Worm (Caenorhabditis elegans) whole organism, L3 larva: ENCODE results near the gene ZK1236.1.

Experiments
- R02D3.7 ChIP-seq: fragments of 150-350 bp; optimal IDR thresholded peaks from 2 replicates; lab custom pipeline; 2014; ENCODE audit warnings: missing biosample characterization, missing genetic modification characterization
- ZK546.5 ChIP-seq: sonication (generic microtip); optimal IDR thresholded peaks from 2 replicates; lab custom pipeline; 2017; ENCODE audit warnings: missing biosample characterization, missing genetic modification characterization
- aly-2 ChIP-seq: fragments of 150-350 bp; optimal IDR thresholded peaks from 2 replicates; lab custom pipeline; 2014; ENCODE audit warnings: missing biosample characterization, missing genetic modification characterization
- ama-1 ChIP-seq: fragments of 150-350 bp; optimal IDR thresholded peaks from 2 replicates; lab custom pipeline; 2018
- ceh-16 ChIP-seq: sonication (generic microtip); optimal IDR thresholded peaks from 2 replicates; lab custom pipeline; 2017; ENCODE audit warnings: missing biosample characterization, missing genetic modification characterization
- ceh-28 ChIP-seq: fragments of 150-350 bp; optimal IDR thresholded peaks from 2 replicates; lab custom pipeline; 2014; ENCODE audit warnings: missing biosample characterization, missing genetic modification reagents, missing genetic modification characterization
- ceh-82 ChIP-seq: fragments of 150-350 bp; optimal IDR thresholded peaks from 2 replicates; lab custom pipeline; 2014; ENCODE audit warnings: missing biosample characterization, missing genetic modification characterization
- ceh-9 ChIP-seq: sonication (generic microtip); optimal IDR thresholded peaks from 2 replicates; lab custom pipeline; 2018; ENCODE audit warnings: missing biosample characterization, missing genetic modification characterization
- daf-12 ChIP-seq: fragments of 150-350 bp; optimal IDR thresholded peaks from 2 replicates; lab custom pipeline; 2014; ENCODE audit warnings: missing biosample characterization, missing genetic modification reagents, missing genetic modification characterization
- egl-27 ChIP-seq: sonication (generic microtip); optimal IDR thresholded peaks from 4 replicates; lab custom pipeline; 2017; ENCODE audit warnings: missing biosample characterization, missing genetic modification reagents, missing genetic modification characterization
- egl-5 ChIP-seq: fragments of 150-350 bp; optimal IDR thresholded peaks from 2 replicates; lab custom pipeline; 2017; ENCODE audit warnings: missing biosample characterization, missing genetic modification reagents, missing genetic modification characterization, inconsistent platforms
- elt-1 ChIP-seq: fragments of 150-350 bp; optimal IDR thresholded peaks from 2 replicates; lab custom pipeline; 2014; ENCODE audit warnings: missing biosample characterization, missing genetic modification characterization
- elt-2 ChIP-seq: sonication (generic microtip); optimal IDR thresholded peaks from 2 replicates; lab custom pipeline; 2016; ENCODE audit warnings: missing genetic modification reagents, mild to moderate bottlenecking, missing genetic modification characterization, missing compliant biosample characterization
- elt-3 ChIP-seq, 3 experiments: fragments of 150-350 bp in 1 of 3; sonication (generic microtip) in 2 of 3; optimal IDR thresholded peaks; 2 replicates in 2 of 3; 4 replicates in 1 of 3; lab custom pipeline; 2014 to 2017; ENCODE audit warnings: missing biosample characterization in 3 of 3, missing genetic modification characterization in 3 of 3
- eor-1 ChIP-seq, 2 experiments: fragments of 150-350 bp; optimal IDR thresholded peaks; 2 replicates each; lab custom pipeline; 2014 to 2018; ENCODE audit warnings: missing biosample characterization in 2 of 2, missing genetic modification characterization in 2 of 2
- fkh-10 ChIP-seq: sonication (generic microtip); optimal IDR thresholded peaks from 2 replicates; lab custom pipeline; 2017; ENCODE audit warnings: missing biosample characterization, missing genetic modification reagents, missing genetic modification characterization
- fkh-2 ChIP-seq: fragments of 150-350 bp; optimal IDR thresholded peaks from 2 replicates; lab custom pipeline; 2014; ENCODE audit warnings: missing biosample characterization, missing genetic modification reagents, missing genetic modification characterization
- fos-1 ChIP-seq: fragments of 150-350 bp; optimal IDR thresholded peaks from 2 replicates; lab custom pipeline; 2014; ENCODE audit warnings: missing biosample characterization, missing genetic modification characterization
- hmg-11 ChIP-seq: sonication (generic microtip); optimal IDR thresholded peaks from 2 replicates; lab custom pipeline; 2016; ENCODE audit warnings: missing genetic modification characterization, missing compliant biosample characterization
- jun-1 ChIP-seq: fragments of 150-350 bp; optimal IDR thresholded peaks from 2 replicates; lab custom pipeline; 2014; ENCODE audit warnings: missing biosample characterization, missing genetic modification reagents, missing genetic modification characterization
- lin-15B ChIP-seq: fragments of 150-350 bp; optimal IDR thresholded peaks from 2 replicates; lab custom pipeline; 2014; ENCODE audit warnings: missing biosample characterization, missing genetic modification characterization
- lin-39 ChIP-seq: fragments of 150-350 bp; optimal IDR thresholded peaks from 2 replicates; lab custom pipeline; 2018; ENCODE audit warnings: missing biosample characterization, missing genetic modification reagents, missing genetic modification characterization
- lsy-12 ChIP-seq: sonication (generic microtip); optimal IDR thresholded peaks from 2 replicates; lab custom pipeline; 2016; ENCODE audit warnings: mild to moderate bottlenecking, missing genetic modification characterization, missing compliant biosample characterization
- mdl-1 ChIP-seq: fragments of 150-350 bp; optimal IDR thresholded peaks from 2 replicates; lab custom pipeline; 2014; ENCODE audit warnings: missing biosample characterization, missing genetic modification characterization
- mml-1 ChIP-seq: fragments of 150-350 bp; sonication (generic microtip); optimal IDR thresholded peaks from 3 replicates; lab custom pipeline; 2014; ENCODE audit warnings: missing biosample characterization, missing genetic modification characterization
- nfya-1 ChIP-seq: sonication (generic microtip); optimal IDR thresholded peaks from 2 replicates; lab custom pipeline; 2017; ENCODE audit warnings: missing genetic modification characterization, mild to moderate bottlenecking, missing compliant biosample characterization, antibody characterized with exemption, moderate library complexity; ENCODE audit not compliant: insufficient read depth
- nhr-11 ChIP-seq: fragments of 150-350 bp; optimal IDR thresholded peaks from 2 replicates; lab custom pipeline; 2014; ENCODE audit warnings: missing biosample characterization, missing genetic modification characterization
- nhr-12 ChIP-seq: fragments of 150-350 bp; optimal IDR thresholded peaks from 2 replicates; lab custom pipeline; 2014; ENCODE audit warnings: missing biosample characterization, missing genetic modification characterization
- nhr-23 ChIP-seq: fragments of 150-350 bp; optimal IDR thresholded peaks from 2 replicates; lab custom pipeline; 2014; ENCODE audit warnings: missing biosample characterization, missing genetic modification reagents, missing genetic modification characterization
- nhr-237 ChIP-seq: fragments of 150-350 bp; optimal IDR thresholded peaks from 2 replicates; lab custom pipeline; 2014; ENCODE audit warnings: missing biosample characterization, missing genetic modification characterization
- nhr-25 ChIP-seq: sonication (generic microtip); optimal IDR thresholded peaks from 2 replicates; lab custom pipeline; 2017; ENCODE audit warnings: missing biosample characterization, missing genetic modification characterization
- nhr-28 ChIP-seq: fragments of 150-350 bp; optimal IDR thresholded peaks from 2 replicates; lab custom pipeline; 2014; ENCODE audit warnings: missing biosample characterization, missing genetic modification characterization
- nhr-43 ChIP-seq: sonication (generic microtip); optimal IDR thresholded peaks from 2 replicates; lab custom pipeline; 2016; ENCODE audit warnings: mild to moderate bottlenecking, missing genetic modification characterization, missing compliant biosample characterization; ENCODE audit not compliant: poor library complexity, severe bottlenecking
- nhr-67 ChIP-seq: fragments of 150-350 bp; optimal IDR thresholded peaks from 2 replicates; lab custom pipeline; 2014; ENCODE audit warnings: missing biosample characterization, missing genetic modification characterization
- nhr-76 ChIP-seq: fragments of 150-350 bp; sonication (generic microtip); optimal IDR thresholded peaks from 5 replicates; lab custom pipeline; 2014; ENCODE audit warnings: missing biosample characterization, missing genetic modification characterization
- nhr-77 ChIP-seq: fragments of 150-350 bp; optimal IDR thresholded peaks from 2 replicates; lab custom pipeline; 2014; ENCODE audit warnings: missing biosample characterization, missing genetic modification characterization
- pha-4 ChIP-seq: fragments of 150-350 bp; optimal IDR thresholded peaks from 2 replicates; lab custom pipeline; 2014; ENCODE audit warnings: missing biosample characterization, missing genetic modification reagents, missing genetic modification characterization
- pqm-1 ChIP-seq: fragments of 150-350 bp; optimal IDR thresholded peaks from 2 replicates; lab custom pipeline; 2017; ENCODE audit warnings: missing biosample characterization, missing genetic modification characterization, inconsistent platforms
- sea-2 ChIP-seq: fragments of 150-350 bp; sonication (generic microtip); optimal IDR thresholded peaks from 4 replicates; lab custom pipeline; 2014; ENCODE audit warnings: missing biosample characterization, missing genetic modification reagents, missing genetic modification characterization
- skn-1 ChIP-seq: fragments of 150-350 bp; optimal IDR thresholded peaks from 2 replicates; lab custom pipeline; 2014; ENCODE audit warnings: missing biosample characterization, missing genetic modification characterization
- snpc-4 ChIP-seq: fragments of 150-350 bp; optimal IDR thresholded peaks from 2 replicates; lab custom pipeline; 2014; ENCODE audit warnings: missing biosample characterization, missing genetic modification characterization
- tbx-2 ChIP-seq: sonication (generic microtip); optimal IDR thresholded peaks from 2 replicates; lab custom pipeline; 2016; ENCODE audit warnings: mild to moderate bottlenecking, missing genetic modification characterization, missing compliant biosample characterization
- unc-39 ChIP-seq: sonication (generic microtip); optimal IDR thresholded peaks from 4 replicates; lab custom pipeline; 2017; ENCODE audit warnings: missing biosample characterization, missing genetic modification characterization
- unc-62 ChIP-seq: fragments of 150-350 bp; sonication (generic microtip); optimal IDR thresholded peaks from 4 replicates; lab custom pipeline; 2014; ENCODE audit warnings: missing biosample characterization, missing genetic modification reagents, missing genetic modification characterization
- zag-1 ChIP-seq: fragments of 150-350 bp; optimal IDR thresholded peaks from 2 replicates; lab custom pipeline; 2014; ENCODE audit warnings: missing biosample characterization, missing genetic modification characterization
- ztf-11 ChIP-seq: fragments of 150-350 bp; optimal IDR thresholded peaks from 2 replicates; lab custom pipeline; 2014; ENCODE audit warnings: missing biosample characterization, missing genetic modification characterization
- ztf-4 ChIP-seq: fragments of 150-350 bp; optimal IDR thresholded peaks from 2 replicates; lab custom pipeline; 2014; ENCODE audit warnings: missing biosample characterization, missing genetic modification characterization

ZK1236.1 gene

ce11 chrIII:8437763-8438414 is 8.8 kb downstream of the ZK1236.1 start:
- no peak for TF ChIP-seq unc-62 (GFP tag; lab: Kevin White, UChicago)
- no peak for TF ChIP-seq lsy-12 (tag; lab: Kevin White, UChicago)
- peak; percentile 45 for TF ChIP-seq ama-1 (lab: Kevin White, UChicago)
- TF ChIP-seq ceh-9 (tag; lab: Kevin White, UChicago) = no peak
- no peak for TF ChIP-seq nhr-12 (tag; lab: Kevin White, UChicago)
- TF ChIP-seq nhr-76 (tag; lab: Kevin White, UChicago) = no peak
- TF ChIP-seq, all 47 proteins: peak for 1

DNA sequence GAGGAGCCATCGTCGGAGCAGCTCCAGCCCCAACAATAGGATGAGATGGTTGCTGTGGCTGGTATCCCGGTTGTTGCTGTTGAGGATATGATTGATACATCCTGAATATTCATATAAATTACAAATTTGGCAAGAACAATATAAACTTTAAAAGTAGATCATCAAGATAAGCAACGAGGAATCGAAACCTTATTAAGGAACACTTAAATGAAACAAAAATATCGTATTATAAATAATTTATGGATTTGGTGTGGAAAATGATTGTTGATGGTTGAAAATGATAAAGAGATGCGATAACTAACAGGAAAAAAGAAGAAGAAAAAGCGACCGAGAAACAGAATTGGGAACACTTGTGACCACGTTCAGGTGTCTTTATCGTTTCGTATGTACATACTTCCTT is 10.2 kb downstream of the ZK1236.1 start, which contains the start of gene pqn-96:
Gene pqn-96, minus strand, starts transcription at position 101 of the 400 bp plus-strand sequence.
- TF ChIP-seq mml-1 (no peak), mdl-1 (no peak), elt-2 (no peak)
- TF ChIP-seq, all 47 proteins: peak for 0

DNA sequence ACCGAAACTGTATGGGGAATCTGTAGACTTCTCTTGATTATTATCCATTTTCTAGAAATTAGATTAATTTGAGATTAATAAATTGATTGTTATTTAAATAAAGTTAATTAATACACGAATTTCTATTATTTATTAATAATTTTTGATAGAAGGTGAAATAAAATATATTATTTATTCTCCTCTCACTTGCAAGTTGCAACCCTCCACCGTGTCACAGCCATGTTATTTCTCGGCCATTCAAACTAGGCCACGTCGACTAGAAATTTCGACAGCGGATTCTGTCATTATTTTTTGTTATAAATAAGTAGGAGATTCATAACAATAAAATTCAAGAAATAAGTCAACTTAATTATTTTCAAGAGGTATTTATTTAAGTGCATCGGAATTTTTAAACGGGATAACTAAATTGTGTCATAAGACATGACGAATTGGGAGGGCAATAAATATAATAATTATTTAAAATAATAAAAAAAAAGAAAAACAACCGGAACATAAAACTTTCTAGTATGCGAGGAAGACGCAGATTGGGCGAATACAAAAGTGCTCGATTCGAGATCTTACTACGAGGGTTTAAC is 14.5 kb downstream of the ZK1236.1 start, which contains the start of gene ufbp-1:
Gene ufbp-1, minus strand, starts transcription at position 51 of the 575 bp plus-strand sequence.
- TF ChIP-seq pqm-1 (tag; lab: Kevin White, UChicago) = no peak
- no peak for TF ChIP-seq fkh-2 (tag; lab: Kevin White, UChicago)
- TF ChIP-seq nhr-12 (tag; lab: Kevin White, UChicago) = no peak
- peak; percentile 33 for TF ChIP-seq snpc-4 (tag; lab: Kevin White, UChicago)
- no peak for TF ChIP-seq mml-1
- TF ChIP-seq fos-1 (tag; lab: Kevin White, UChicago) = peak; percentile 9
- TF ChIP-seq nhr-28 (tag; lab: Kevin White, UChicago) = no peak
- TF ChIP-seq hmg-11 = peak; percentile 20
- peak; percentile 81 for TF ChIP-seq tbx-2 (tag; lab: Kevin White, UChicago)
- no peak for TF ChIP-seq egl-5 (tag; lab: Kevin White, UChicago)
- TF ChIP-seq pha-4 (tag; lab: Kevin White, UChicago) = peak; percentile 93
- no peak for TF ChIP-seq skn-1 (tag; lab: Kevin White, UChicago)
- no peak for TF ChIP-seq fkh-10 (GFP tag; lab: Kevin White, UChicago)
- TF ChIP-seq ZK546.5 (tag; lab: Kevin White, UChicago) = no peak
- no peak for TF ChIP-seq sea-2 (GFP tag; lab: Kevin White, UChicago)
- no peak for TF ChIP-seq nhr-237
- no peak for TF ChIP-seq aly-2
- no peak for TF ChIP-seq egl-27 (tag; lab: Kevin White, UChicago)
- no peak for TF ChIP-seq nhr-77 (tag; lab: Kevin White, UChicago)
- TF ChIP-seq nhr-25 = peak; percentile 73
- TF ChIP-seq ceh-82 (tag; lab: Kevin White, UChicago) = no peak
- TF ChIP-seq lsy-12 (tag; lab: Kevin White, UChicago) = peak; percentile 67
- TF ChIP-seq R02D3.7 = no peak
- TF ChIP-seq ama-1 (lab: Kevin White, UChicago) = peak; percentile 99
- TF ChIP-seq lin-39 (tag; lab: Kevin White, UChicago) = peak; percentile 11
- TF ChIP-seq daf-12 (tag; lab: Kevin White, UChicago) = no peak
- peak; percentile 53 for TF ChIP-seq lin-15B (tag; lab: Kevin White, UChicago)
- peak; percentile 95 for TF ChIP-seq ztf-4
- TF ChIP-seq zag-1 (tag; lab: Kevin White, UChicago) = no peak
- no peak for TF ChIP-seq ztf-11 (tag; lab: Kevin White, UChicago)
- TF ChIP-seq elt-3 (tag; optimal IDR thresholded peaks at IDR 0.05; lab: Kevin White, UChicago) = no peak
- no peak for TF ChIP-seq nhr-11
- TF ChIP-seq elt-1 = no peak
- no peak for TF ChIP-seq nhr-67 (tag; lab: Kevin White, UChicago)
- peak; percentile 66 for TF ChIP-seq ceh-16 (tag; lab: Kevin White, UChicago)
- TF ChIP-seq ceh-28 = no peak
- TF ChIP-seq ceh-9 (tag; lab: Kevin White, UChicago) = no peak
- TF ChIP-seq jun-1 (tag; lab: Kevin White, UChicago) = no peak
- peak in 1 of 2 experiments; percentile 71 for TF ChIP-seq eor-1 (tag; optimal IDR thresholded peaks at IDR 0.05; lab: Kevin White, UChicago)
- peak; percentile 31 for TF ChIP-seq nhr-23
- no peak for TF ChIP-seq unc-62 (GFP tag; lab: Kevin White, UChicago)
- TF ChIP-seq nhr-76 (tag; lab: Kevin White, UChicago) = no peak
- TF ChIP-seq elt-2 = peak; percentile 69
- TF ChIP-seq mdl-1 = no peak
- TF ChIP-seq nhr-43 (tag; lab: Kevin White, UChicago) = peak; percentile 52
- TF ChIP-seq nfya-1 (tag; lab: Kevin White, UChicago) = peak; percentile 94
- no peak for TF ChIP-seq unc-39
